Fruit fly (Drosophila melanogaster) Kc167 (cell line): Measurements from ENCODE around the gene soti.

Experiments used
- Sin3A ChIP-seq: fragments of >200 bp; optimal IDR thresholded peaks from 2 replicates; lab custom pipeline; 2018; ENCODE audit warnings: missing external identifiers
- h ChIP-seq: fragments of >200 bp; optimal IDR thresholded peaks from 3 replicates; lab custom pipeline; 2018; ENCODE audit warnings: missing external identifiers
- psq ChIP-seq: fragments of >200 bp; optimal IDR thresholded peaks from 2 replicates; lab custom pipeline; 2017; ENCODE audit warnings: missing external identifiers

DNA sequence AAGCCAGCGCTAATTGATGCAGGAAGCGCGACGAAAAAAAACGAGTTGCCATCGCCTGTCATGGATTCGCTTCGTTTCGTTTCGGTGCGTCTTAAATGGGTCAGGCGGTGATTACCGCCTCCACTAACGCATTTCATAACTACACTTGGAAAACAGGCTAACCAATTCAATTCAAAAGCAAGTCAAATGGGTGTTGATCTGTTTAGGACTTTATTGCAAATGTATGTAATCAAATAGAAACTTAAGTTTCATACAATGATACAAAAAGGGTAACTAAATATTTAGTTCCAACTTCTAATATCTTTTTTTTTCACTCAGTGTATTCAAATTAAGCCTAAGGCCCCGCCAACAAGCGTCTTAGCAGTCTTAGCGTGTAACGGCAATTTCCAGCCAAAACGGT lies 43.3 kb upstream of the soti start:
- no peak for TF ChIP-seq Sin3A
- TF ChIP-seq psq (lab: Kevin White, UChicago) = no peak
- no peak for TF ChIP-seq h (lab: Kevin White, UChicago)
